Worm (Caenorhabditis elegans): ENCODE results near the gene W02B8.1.

The W02B8.1 gene

DNA sequence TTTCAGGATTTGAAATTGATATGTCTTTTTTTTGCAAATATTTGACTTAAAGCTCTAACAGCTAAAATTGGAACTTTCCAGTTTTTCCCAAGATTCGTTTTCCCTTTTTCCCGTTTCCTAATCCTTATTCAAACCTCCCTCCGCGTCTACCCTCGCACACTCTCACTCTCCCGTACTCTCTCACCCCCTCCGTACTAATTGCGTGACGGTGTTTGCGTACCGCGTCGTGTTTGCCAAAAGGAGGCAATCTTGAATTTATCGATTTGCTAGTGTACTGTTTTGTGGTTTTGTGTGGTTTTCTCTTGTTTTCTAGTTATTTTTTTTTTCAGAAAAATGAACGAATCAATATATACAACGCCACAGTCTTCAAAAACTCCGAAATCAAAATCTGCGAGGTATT lies 6.7 kb upstream of the W02B8.1 start, which contains the start of gene citk-1 (continued):
- no peak for TF ChIP-seq nhr-12 (tag; optimal IDR thresholded peaks at IDR 0.05)
- no peak for TF ChIP-seq peb-1 (tag; optimal IDR thresholded peaks at IDR 0.05)
- no peak for TF ChIP-seq aly-2 (tag; optimal IDR thresholded peaks at IDR 0.05)
- TF ChIP-seq nhr-21 (tag; optimal IDR thresholded peaks at IDR 0.05) = no peak
- peak; percentile 56 for TF ChIP-seq sma-9 (GFP tag; optimal IDR thresholded peaks at IDR 0.05)
- TF ChIP-seq sma-9 (tag; optimal IDR thresholded peaks at IDR 0.05) = no peak
- TF ChIP-seq ceh-16 (tag; optimal IDR thresholded peaks at IDR 0.05) = no peak
- TF ChIP-seq ztf-4 (tag; optimal IDR thresholded peaks at IDR 0.05) = no peak
- TF ChIP-seq ztf-1 (GFP tag; conservative IDR thresholded peaks at IDR 0.05) = no peak
- TF ChIP-seq Y55F3AM.14 (GFP tag; optimal IDR thresholded peaks at IDR 0.05) = no peak
- TF ChIP-seq mab-5 (tag; optimal IDR thresholded peaks at IDR 0.05) = peak; percentile 46
- TF ChIP-seq lsy-2 (tag; optimal IDR thresholded peaks at IDR 0.05) = peak in 1 of 2 experiments; percentile 52
- no peak for TF ChIP-seq unc-39 (tag; optimal IDR thresholded peaks at IDR 0.05)
- no peak for TF ChIP-seq elt-3 (tag; optimal IDR thresholded peaks at IDR 0.05)
- TF ChIP-seq nhr-10 (tag; optimal IDR thresholded peaks at IDR 0.05) = no peak
- peak; percentile 63 for TF ChIP-seq F13H6.1 (tag; optimal IDR thresholded peaks at IDR 0.05)
- TF ChIP-seq nhr-237 (tag; optimal IDR thresholded peaks at IDR 0.05) = no peak
- peak; percentile 92 for TF ChIP-seq unc-55 (GFP tag; optimal IDR thresholded peaks at IDR 0.05)
- TF ChIP-seq dmd-4 (tag; optimal IDR thresholded peaks at IDR 0.05) = no peak

DNA sequence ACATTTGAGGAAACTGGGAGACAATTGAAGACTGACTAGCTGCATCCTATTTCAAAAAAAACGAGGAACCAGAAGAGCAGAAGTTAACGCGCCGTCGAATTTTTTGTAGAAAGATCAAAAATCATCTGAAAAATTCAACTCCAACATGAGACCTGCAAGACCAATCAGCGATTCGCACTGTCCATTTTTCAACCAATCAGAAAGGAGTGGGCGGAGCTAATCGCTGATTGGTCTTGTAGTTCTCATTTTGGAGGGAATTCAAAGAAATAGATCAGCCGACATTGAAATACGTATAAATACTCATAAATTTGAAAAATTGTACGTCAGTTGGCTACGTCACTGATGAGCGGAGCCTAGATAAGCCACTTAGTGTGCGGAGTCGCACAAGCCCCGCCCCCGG lies 5.7 kb upstream of the W02B8.1 start:
- TF ChIP-seq ztf-11 (tag; optimal IDR thresholded peaks at IDR 0.05) (no peak), gmeb-1 (tag; optimal IDR thresholded peaks at IDR 0.05) (no peak), nhr-77 (tag; optimal IDR thresholded peaks at IDR 0.05) (no peak), sma-9 (GFP tag; optimal IDR thresholded peaks at IDR 0.05) (no peak), sma-9 (tag; optimal IDR thresholded peaks at IDR 0.05) (no peak), peb-1 (tag; optimal IDR thresholded peaks at IDR 0.05) (no peak), skn-1 (tag; optimal IDR thresholded peaks at IDR 0.05) (no peak), ama-1 (optimal IDR thresholded peaks at IDR 0.05) (no peak), F13H6.1 (tag; optimal IDR thresholded peaks at IDR 0.05) (no peak), aly-2 (tag; optimal IDR thresholded peaks at IDR 0.05) (no peak), egl-27 (tag; optimal IDR thresholded peaks at IDR 0.05) (no peak), ztf-4 (tag; optimal IDR thresholded peaks at IDR 0.05) (no peak), ztf-1 (GFP tag; conservative IDR thresholded peaks at IDR 0.05) (no peak), unc-55 (GFP tag; optimal IDR thresholded peaks at IDR 0.05) (no peak), zag-1 (tag; optimal IDR thresholded peaks at IDR 0.05) (no peak), sma-3 (GFP tag; optimal IDR thresholded peaks at IDR 0.05) (no peak), mbf-1 (tag; optimal IDR thresholded peaks at IDR 0.05) (no peak), nhr-23 (tag; optimal IDR thresholded peaks at IDR 0.05) (no peak), crh-2 (tag; optimal IDR thresholded peaks at IDR 0.05) (no peak), lsy-2 (tag; optimal IDR thresholded peaks at IDR 0.05) (no peak)

DNA sequence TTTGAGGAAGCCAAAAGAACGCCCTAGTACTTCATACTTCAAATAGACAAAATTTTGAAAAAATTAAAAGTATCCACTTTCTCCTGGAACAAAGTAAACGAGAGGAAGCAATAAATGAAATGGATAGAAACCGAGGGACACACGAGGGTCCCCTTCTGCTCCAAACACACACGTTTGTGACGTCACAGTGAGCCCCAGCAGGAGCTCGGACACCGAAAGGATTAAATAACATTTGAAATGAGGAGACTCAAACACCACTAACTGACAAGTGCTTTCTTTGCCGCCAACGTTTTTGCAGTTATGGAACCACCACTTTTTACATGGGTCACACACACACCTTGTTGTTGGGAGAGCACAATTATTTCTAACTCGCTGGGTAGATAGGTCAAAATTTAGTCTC lies 1.6 kb upstream of the W02B8.1 start:
- peak; percentile 36 for TF ChIP-seq F13H6.1 (tag; optimal IDR thresholded peaks at IDR 0.05)
- peak in 1 of 2 experiments; percentile 47 for TF ChIP-seq mdl-1 (tag; optimal IDR thresholded peaks at IDR 0.05)
- no peak for TF ChIP-seq lin-11 (tag; optimal IDR thresholded peaks at IDR 0.05)
- TF ChIP-seq Y55F3AM.14 (GFP tag; optimal IDR thresholded peaks at IDR 0.05) = peak; percentile 29
- TF ChIP-seq C34F6.9 (tag; optimal IDR thresholded peaks at IDR 0.05) = peak; percentile 19
- TF ChIP-seq nhr-129 (tag; optimal IDR thresholded peaks at IDR 0.05) = peak; percentile 23
- TF ChIP-seq sma-9 (GFP tag; optimal IDR thresholded peaks at IDR 0.05) = peak; percentile 38
- TF ChIP-seq sma-9 (tag; optimal IDR thresholded peaks at IDR 0.05) = no peak
- TF ChIP-seq nhr-77 (tag; optimal IDR thresholded peaks at IDR 0.05) = no peak
- no peak for TF ChIP-seq zag-1 (tag; optimal IDR thresholded peaks at IDR 0.05)
- TF ChIP-seq unc-39 (tag; optimal IDR thresholded peaks at IDR 0.05) = no peak
- TF ChIP-seq lsy-2 (tag; optimal IDR thresholded peaks at IDR 0.05) = peak in 1 of 2 experiments; percentile 49
- no peak for TF ChIP-seq fos-1 (tag; optimal IDR thresholded peaks at IDR 0.05)
- no peak for TF ChIP-seq aly-2 (tag; optimal IDR thresholded peaks at IDR 0.05)
- TF ChIP-seq ceh-82 (tag; optimal IDR thresholded peaks at IDR 0.05) = no peak
- no peak for TF ChIP-seq nhr-23 (tag; optimal IDR thresholded peaks at IDR 0.05)

DNA sequence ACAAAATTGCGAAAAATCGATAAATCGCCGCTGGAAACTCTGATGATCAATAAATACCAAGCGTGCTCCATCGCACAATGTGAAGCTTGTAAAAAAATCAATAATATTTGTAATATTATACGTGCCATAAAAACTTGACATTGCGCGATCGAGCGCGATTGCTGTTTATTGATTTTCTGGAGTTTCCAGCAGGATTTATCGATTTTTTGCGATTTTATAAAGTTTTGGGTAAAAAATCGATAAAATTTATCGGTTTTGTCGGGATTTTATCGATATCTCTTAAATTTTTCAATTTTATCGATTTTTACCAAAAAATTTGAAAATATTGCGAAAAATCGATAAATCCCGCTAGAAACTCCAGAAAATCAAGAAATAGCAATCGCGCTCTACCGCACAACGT lies 2.1 kb downstream of the W02B8.1 start:
- TF ChIP-seq alr-1 (tag; optimal IDR thresholded peaks at IDR 0.05) (no peak), nhr-77 (tag; optimal IDR thresholded peaks at IDR 0.05) (no peak), mbf-1 (tag; optimal IDR thresholded peaks at IDR 0.05) (no peak), fos-1 (tag; optimal IDR thresholded peaks at IDR 0.05) (no peak), sem-4 (tag; optimal IDR thresholded peaks at IDR 0.05) (no peak), dmd-4 (tag; optimal IDR thresholded peaks at IDR 0.05) (no peak), unc-39 (tag; optimal IDR thresholded peaks at IDR 0.05) (no peak), nhr-10 (tag; optimal IDR thresholded peaks at IDR 0.05) (no peak), nhr-21 (tag; optimal IDR thresholded peaks at IDR 0.05) (no peak), F13H6.1 (tag; optimal IDR thresholded peaks at IDR 0.05) (no peak), unc-55 (GFP tag; optimal IDR thresholded peaks at IDR 0.05) (no peak), blmp-1 (tag; optimal IDR thresholded peaks at IDR 0.05; ENCODE audit: insufficient read depth) (no peak), sma-3 (GFP tag; optimal IDR thresholded peaks at IDR 0.05) (no peak), ztf-11 (tag; optimal IDR thresholded peaks at IDR 0.05) (no peak), gmeb-1 (tag; optimal IDR thresholded peaks at IDR 0.05) (no peak), nhr-237 (tag; optimal IDR thresholded peaks at IDR 0.05) (no peak), lin-39 (tag; optimal IDR thresholded peaks at IDR 0.05) (no peak), crh-2 (tag; optimal IDR thresholded peaks at IDR 0.05) (no peak), sma-9 (GFP tag; optimal IDR thresholded peaks at IDR 0.05) (no peak), sma-9 (tag; optimal IDR thresholded peaks at IDR 0.05) (no peak)
